Worm (Caenorhabditis elegans) whole organism, mixed stage, embryonic: ENCODE measurements around the gene memo-1.

Source experiments
- cnd-1 ChIP-seq: fragments of 200-800 bp; sonication (Bioruptor generic); optimal IDR thresholded peaks from 2 replicates; lab custom pipeline; 2018; ENCODE audit warnings: mild to moderate bottlenecking, missing genetic modification characterization, missing compliant biosample characterization
- elt-3 ChIP-seq: fragments of 150-350 bp; optimal IDR thresholded peaks from 2 replicates; lab custom pipeline; 2014; ENCODE audit warnings: missing biosample characterization, missing genetic modification characterization
- lsy-2 ChIP-seq: fragments of 150-350 bp; optimal IDR thresholded peaks from 2 replicates; lab custom pipeline; 2014; ENCODE audit warnings: missing biosample characterization, missing genetic modification characterization
- mep-1 ChIP-seq: fragments of 150-350 bp; optimal IDR thresholded peaks from 2 replicates; lab custom pipeline; 2017; ENCODE audit warnings: missing biosample characterization, missing genetic modification reagents, missing genetic modification characterization, inconsistent platforms
- snpc-4 ChIP-seq: fragments of 150-350 bp; optimal IDR thresholded peaks from 2 replicates; lab custom pipeline; 2014; ENCODE audit warnings: missing biosample characterization, missing genetic modification characterization
- unc-120 ChIP-seq: sonication (generic microtip); optimal IDR thresholded peaks from 2 replicates; lab custom pipeline; 2017; ENCODE audit warnings: missing genetic modification characterization, missing compliant biosample characterization; ENCODE audit not compliant: poor library complexity, severe bottlenecking
- unc-39 ChIP-seq: fragments of 150-350 bp; optimal IDR thresholded peaks from 2 replicates; lab custom pipeline; 2014; ENCODE audit warnings: missing biosample characterization, missing genetic modification characterization

ce11 chrV:7826917-7827316, 20.1 kb downstream of the memo-1 start, which contains the start of gene mig-6:
- TF ChIP-seq elt-3 (tag; lab: Kevin White, UChicago) (no peak), unc-120 (tag; lab: Kevin White, UChicago) (no peak), lsy-2 (tag; lab: Kevin White, UChicago) (no peak), mep-1 (no peak), unc-39 (tag; lab: Kevin White, UChicago) (no peak), snpc-4 (tag; lab: Kevin White, UChicago) (no peak), cnd-1 (no peak)
